Worm (Caenorhabditis elegans) whole organism, young adult: Measurements from ENCODE around the gene upb-1.
A peak's percentile ranks its signal among the peaks of the same experiment; 100 is the strongest.

Experiments used
- B0019.2 ChIP-seq: fragments of 200-800 bp; sonication (Bioruptor generic); conservative IDR thresholded peaks from 2 replicates; pipeline ENCODE4 v1.3.6; 2022; ENCODE audit warnings: missing genetic modification reagents, missing genetic modification characterization, missing compliant biosample characterization
- B0035.1 ChIP-seq: sonication (generic microtip); optimal IDR thresholded peaks from 2 replicates; lab custom pipeline; 2016; ENCODE audit warnings: missing genetic modification characterization, mild to moderate bottlenecking, missing compliant biosample characterization, missing genotype, missing genetic modification reagents
- C06A6.2 ChIP-seq: fragments of 200-800 bp; sonication (Bioruptor generic); conservative IDR thresholded peaks from 2 replicates; pipeline ENCODE4 v1.3.6; 2022; ENCODE audit warnings: missing genetic modification characterization, missing compliant biosample characterization
- C17E4.6 ChIP-seq: fragments of 200-800 bp; sonication (Bioruptor generic); IDR thresholded peaks from 2 replicates; pipeline ENCODE4 v1.3.6; 2022; ENCODE audit warnings: missing genetic modification reagents, missing genetic modification characterization, missing compliant biosample characterization
- F33H1.4 ChIP-seq: fragments of 200-800 bp; sonication (Bioruptor generic); IDR thresholded peaks from 2 replicates; pipeline ENCODE4 v1.3.6; 2022; ENCODE audit warnings: missing genetic modification reagents, missing genetic modification characterization, missing compliant biosample characterization
- F37B4.10 ChIP-seq: fragments of 200-800 bp; sonication (Bioruptor generic); IDR thresholded peaks from 2 replicates; pipeline ENCODE4 v1.3.6; 2022; ENCODE audit warnings: missing genetic modification characterization, missing compliant biosample characterization
- F49E8.2 ChIP-seq: sonication (generic microtip); optimal IDR thresholded peaks from 3 replicates; lab custom pipeline; 2017; ENCODE audit warnings: missing genetic modification characterization, mild to moderate bottlenecking, missing compliant biosample characterization, antibody characterized with exemption, moderate library complexity; ENCODE audit not compliant: insufficient read depth
- T07F8.4 ChIP-seq: sonication (generic microtip); optimal IDR thresholded peaks from 2 replicates; lab custom pipeline; 2016; ENCODE audit warnings: mild to moderate bottlenecking, missing genetic modification characterization, moderate library complexity, missing compliant biosample characterization
- Y53F4B.3 ChIP-seq: fragments of 200-800 bp; sonication (Bioruptor generic); IDR thresholded peaks from 2 replicates; pipeline ENCODE4 v1.3.6; 2022; ENCODE audit warnings: missing genetic modification reagents, missing genetic modification characterization, missing compliant biosample characterization
- Y56A3A.18 ChIP-seq: fragments of 200-800 bp; sonication (Bioruptor generic); IDR thresholded peaks from 2 replicates; pipeline ENCODE4 v1.3.6; 2022; ENCODE audit warnings: missing genetic modification reagents, missing genetic modification characterization, missing compliant biosample characterization
- Y79H2A.3 ChIP-seq: fragments of 200-800 bp; sonication (Bioruptor generic); conservative IDR thresholded peaks from 2 replicates; pipeline ENCODE4 v1.3.6; 2022; ENCODE audit warnings: missing genetic modification reagents, missing genetic modification characterization, missing compliant biosample characterization
- attf-3 ChIP-seq: fragments of 200-800 bp; sonication (Bioruptor generic); conservative IDR thresholded peaks from 2 replicates; pipeline ENCODE4 v1.3.6; 2022; ENCODE audit warnings: missing genetic modification reagents, missing genetic modification characterization, missing compliant biosample characterization
- attf-6 ChIP-seq: fragments of 200-800 bp; sonication (Bioruptor generic); IDR thresholded peaks from 2 replicates; pipeline ENCODE4 v1.3.6; 2022; ENCODE audit warnings: missing genetic modification reagents, missing genetic modification characterization, missing compliant biosample characterization
- cebp-1 ChIP-seq, 2 experiments: fragments of 200-800 bp in 1 of 2; sonication (Bioruptor generic) in 1 of 2; sonication (generic microtip) in 1 of 2; IDR thresholded peaks in 1 of 2; optimal IDR thresholded peaks in 1 of 2; 2 replicates each; pipeline versions ENCODE4 v1.3.6 to Lab custom; 2017 to 2022; ENCODE audit warnings: missing compliant biosample characterization in 2 of 2, missing genetic modification characterization in 2 of 2, mild to moderate bottlenecking in 1 of 2, missing genetic modification reagents in 1 of 2, moderate library complexity in 1 of 2
- cebp-2 ChIP-seq: fragments of 200-800 bp; sonication (Bioruptor generic); IDR thresholded peaks from 2 replicates; pipeline ENCODE4 v1.3.6; 2022; ENCODE audit warnings: missing genetic modification characterization, missing compliant biosample characterization
- ceh-100 ChIP-seq: fragments of 200-800 bp; sonication (Bioruptor generic); IDR thresholded peaks from 2 replicates; pipeline ENCODE4 v1.3.6; 2022; ENCODE audit warnings: missing genetic modification reagents, missing genetic modification characterization, missing compliant biosample characterization
- ceh-27 ChIP-seq: fragments of 200-800 bp; sonication (Bioruptor generic); optimal IDR thresholded peaks from 2 replicates; lab custom pipeline; 2018; ENCODE audit warnings: mild to moderate bottlenecking, missing genetic modification characterization, moderate library complexity, missing compliant biosample characterization
- die-1 ChIP-seq: sonication (generic microtip); optimal IDR thresholded peaks from 2 replicates; lab custom pipeline; 2016; ENCODE audit warnings: missing genotype, mild to moderate bottlenecking, missing genetic modification characterization, missing compliant biosample characterization
- dpff-1 ChIP-seq: sonication (generic microtip); optimal IDR thresholded peaks from 2 replicates; lab custom pipeline; 2017; ENCODE audit warnings: mild to moderate bottlenecking, missing genetic modification characterization, missing compliant biosample characterization
- fkh-3 ChIP-seq: sonication (generic microtip); optimal IDR thresholded peaks from 2 replicates; lab custom pipeline; 2016; ENCODE audit warnings: mild to moderate bottlenecking, missing genetic modification characterization, missing compliant biosample characterization
- hrde-1 ChIP-seq: sonication (generic microtip); optimal IDR thresholded peaks from 2 replicates; lab custom pipeline; 2016; ENCODE audit warnings: missing genetic modification characterization, mild to moderate bottlenecking, missing compliant biosample characterization, moderate library complexity, missing genotype, missing genetic modification reagents, borderline replicate concordance
- lag-1 ChIP-seq: fragments of 200-800 bp; sonication (Bioruptor generic); IDR thresholded peaks from 2 replicates; pipeline ENCODE4 v1.3.6; 2022; ENCODE audit warnings: missing genetic modification reagents, missing genetic modification characterization, missing compliant biosample characterization
- let-526 ChIP-seq: fragments of 200-800 bp; sonication (Bioruptor generic); IDR thresholded peaks from 2 replicates; pipeline ENCODE4 v1.3.6; 2022; ENCODE audit warnings: missing genetic modification reagents, missing genetic modification characterization, missing compliant biosample characterization
- lin-35 ChIP-seq, 3 experiments: fragments of 150-350 bp in 2 of 3; sonication (generic microtip) in 1 of 3; optimal IDR thresholded peaks; 2 replicates each; lab custom pipeline; 2014 to 2018; ENCODE audit warnings: missing biosample characterization in 3 of 3, missing genetic modification characterization in 3 of 3, missing genetic modification reagents in 3 of 3
- lin-54 ChIP-seq: fragments of 200-800 bp; sonication (Bioruptor generic); optimal IDR thresholded peaks from 2 replicates; lab custom pipeline; 2018; ENCODE audit warnings: mild to moderate bottlenecking, missing genetic modification characterization, missing compliant biosample characterization
- lsy-27 ChIP-seq: sonication (generic microtip); optimal IDR thresholded peaks from 2 replicates; lab custom pipeline; 2017; ENCODE audit warnings: missing genetic modification characterization, mild to moderate bottlenecking, missing compliant biosample characterization, antibody characterized with exemption, missing genotype, borderline replicate concordance; ENCODE audit not compliant: insufficient read depth
- mel-28 ChIP-seq: sonication (generic microtip); optimal IDR thresholded peaks from 2 replicates; lab custom pipeline; 2016; ENCODE audit warnings: borderline replicate concordance, mild to moderate bottlenecking, missing genetic modification characterization, missing compliant biosample characterization
- nfya-1 ChIP-seq: sonication (generic microtip); optimal IDR thresholded peaks from 2 replicates; lab custom pipeline; 2017; ENCODE audit warnings: antibody characterized with exemption, missing compliant biosample characterization, missing genetic modification characterization, borderline replicate concordance; ENCODE audit not compliant: insufficient read depth
- nfya-2 ChIP-seq: fragments of 200-800 bp; sonication (Bioruptor generic); IDR thresholded peaks from 2 replicates; pipeline ENCODE4 v1.3.6; 2022; ENCODE audit warnings: missing genetic modification reagents, missing genetic modification characterization, missing compliant biosample characterization
- nhr-120 ChIP-seq: fragments of 200-800 bp; sonication (Bioruptor generic); IDR thresholded peaks from 2 replicates; pipeline ENCODE4 v1.3.6; 2022; ENCODE audit warnings: missing genetic modification characterization, missing compliant biosample characterization
- nhr-27 ChIP-seq: fragments of 200-800 bp; sonication (Bioruptor generic); optimal IDR thresholded peaks from 2 replicates; lab custom pipeline; 2018; ENCODE audit warnings: mild to moderate bottlenecking, missing genetic modification characterization, moderate library complexity, missing compliant biosample characterization
- nhr-80 ChIP-seq: sonication (generic microtip); optimal IDR thresholded peaks from 2 replicates; lab custom pipeline; 2016; ENCODE audit warnings: missing genetic modification characterization, missing compliant biosample characterization
- rcor-1 ChIP-seq: fragments of 200-800 bp; sonication (Bioruptor generic); IDR thresholded peaks from 2 replicates; pipeline ENCODE4 v1.3.6; 2022; ENCODE audit warnings: missing genetic modification reagents, missing genetic modification characterization, missing compliant biosample characterization
- repo-1 ChIP-seq: sonication (generic microtip); optimal IDR thresholded peaks from 2 replicates; lab custom pipeline; 2017; ENCODE audit warnings: mild to moderate bottlenecking, missing genetic modification characterization, missing compliant biosample characterization
- somi-1 ChIP-seq: fragments of 200-800 bp; sonication (Bioruptor generic); optimal IDR thresholded peaks from 2 replicates; lab custom pipeline; 2018; ENCODE audit warnings: mild to moderate bottlenecking, missing genetic modification characterization, missing compliant biosample characterization
- sptf-2 ChIP-seq: fragments of 200-800 bp; sonication (Bioruptor generic); optimal IDR thresholded peaks from 2 replicates; lab custom pipeline; 2018; ENCODE audit warnings: mild to moderate bottlenecking, missing genetic modification characterization, missing compliant biosample characterization
- tlf-1 ChIP-seq: fragments of 200-800 bp; sonication (Bioruptor generic); optimal IDR thresholded peaks from 2 replicates; lab custom pipeline; 2018; ENCODE audit warnings: mild to moderate bottlenecking, missing genetic modification characterization, missing compliant biosample characterization
- xnd-1 ChIP-seq: sonication (generic microtip); optimal IDR thresholded peaks from 2 replicates; lab custom pipeline; 2016; ENCODE audit warnings: missing genotype, missing genetic modification reagents, missing genetic modification characterization, missing compliant biosample characterization
- zim-3 ChIP-seq: sonication (generic microtip); optimal IDR thresholded peaks from 2 replicates; lab custom pipeline; 2017; ENCODE audit warnings: mild to moderate bottlenecking, missing genetic modification characterization, moderate library complexity, missing compliant biosample characterization
- ztf-18 ChIP-seq: sonication (generic microtip); optimal IDR thresholded peaks from 2 replicates; lab custom pipeline; 2016; ENCODE audit warnings: missing genotype, mild to moderate bottlenecking, missing genetic modification characterization, missing compliant biosample characterization
- ztf-22 ChIP-seq: fragments of 200-800 bp; sonication (Bioruptor generic); optimal IDR thresholded peaks from 2 replicates; lab custom pipeline; 2018; ENCODE audit warnings: mild to moderate bottlenecking, missing genetic modification characterization, moderate library complexity, missing compliant biosample characterization
- ztf-3 ChIP-seq: fragments of 200-800 bp; sonication (Bioruptor generic); optimal IDR thresholded peaks from 2 replicates; lab custom pipeline; 2018; ENCODE audit warnings: mild to moderate bottlenecking, missing genetic modification characterization, missing compliant biosample characterization
- ztf-6 ChIP-seq: fragments of 200-800 bp; sonication (Bioruptor generic); IDR thresholded peaks from 2 replicates; pipeline ENCODE4 v1.3.6; 2022; ENCODE audit warnings: missing genetic modification reagents, missing genetic modification characterization, missing compliant biosample characterization

Gene upb-1

ce11 chrII:6334745-6335260 is 44.9 kb upstream of the upb-1 start:
- TF ChIP-seq C06A6.2: no peak
- TF ChIP-seq nhr-120: no peak
- peak; percentile 62 for TF ChIP-seq nhr-80
- TF ChIP-seq cebp-1 (GFP tag; IDR thresholded peaks at IDR 0.05; lab: Robert Waterston, UW): no peak
- peak; percentile 25 for TF ChIP-seq cebp-1 (tag; optimal IDR thresholded peaks at IDR 0.05; lab: Kevin White, UChicago)
- no peak for TF ChIP-seq ztf-18 (tag; lab: Kevin White, UChicago)

- no peak for TF ChIP-seq attf-3 (GFP tag; lab: Robert Waterston, UW)
- no peak for TF ChIP-seq rcor-1 (GFP tag; lab: Robert Waterston, UW)
- TF ChIP-seq zim-3: no peak
- no peak for TF ChIP-seq repo-1 (tag; lab: Kevin White, UChicago)
- no peak for TF ChIP-seq somi-1 (GFP tag; lab: Kevin White, UChicago)
- TF ChIP-seq hrde-1: no peak
- no peak for TF ChIP-seq Y79H2A.3 (GFP tag; lab: Robert Waterston, UW)
- TF ChIP-seq lin-35 (GFP tag; optimal IDR thresholded peaks at IDR 0.05; lab: Kevin White, UChicago): no peak
Measured at ce11 chrII:6333887-6334286, 44.0 kb upstream of the upb-1 start, which contains the start of gene ttc-39B. ttc-39B (minus strand) TSS chrII:6333987.

- TF ChIP-seq cebp-2 (no peak), dpff-1 (tag; lab: Kevin White, UChicago) (no peak), Y53F4B.3 (GFP tag; lab: Robert Waterston, UW) (no peak), F49E8.2 (no peak), sptf-2 (no peak), lsy-27 (tag; lab: Kevin White, UChicago) (no peak), nfya-2 (no peak), B0019.2 (GFP tag; lab: Robert Waterston, UW) (no peak; the same call in 1 of the 2 replicates), lin-54 (GFP tag; lab: Kevin White, UChicago) (peak; percentile 78), ceh-27 (GFP tag; lab: Kevin White, UChicago) (peak; percentile 87), rcor-1 (GFP tag; lab: Robert Waterston, UW) (peak; percentile 79), nfya-1 (tag; lab: Kevin White, UChicago) (no peak), lag-1 (no peak), ceh-100 (GFP tag; lab: Robert Waterston, UW) (peak; percentile 77), ztf-22 (no peak), ztf-6 (no peak), nhr-120 (no peak), nhr-27 (no peak), nhr-80 (peak; percentile 97), F33H1.4 (peak; percentile 78), ztf-3 (GFP tag; lab: Kevin White, UChicago) (no peak), tlf-1 (GFP tag; lab: Kevin White, UChicago) (peak; percentile 60), C17E4.6 (peak; percentile 42; the same call in 1 of the 2 replicates), T07F8.4 (tag; lab: Kevin White, UChicago) (no peak), B0035.1 (tag; lab: Kevin White, UChicago) (no peak), F37B4.10 (no peak), xnd-1 (peak; percentile 62), Y56A3A.18 (no peak), C06A6.2 (peak; percentile 76; the same call in 1 of the 2 replicates), fkh-3 (no peak), let-526 (GFP tag; lab: Robert Waterston, UW) (0 out of 2 replicates have a peak, but pooled peaks have one; percentile 51), die-1 (tag; lab: Kevin White, UChicago) (no peak), mel-28 (tag; lab: Kevin White, UChicago) (no peak), attf-6 (GFP tag; lab: Robert Waterston, UW) (no peak)
Measured at ce11 chrII:6331222-6331830, 41.4 kb upstream of the upb-1 start, which contains the start of gene set-4. set-4 (minus strand) TSS chrII:6331341.
